Fruit fly (Drosophila melanogaster) whole organism, embryonic: ENCODE data around the gene CG5846.
A peak's percentile ranks its signal among the peaks of the same experiment; 100 is the strongest.

Source experiments
- Aef1 ChIP-seq: fragments of 200-800 bp; sonication (Bioruptor generic); IDR thresholded peaks from 3 replicates; pipeline ENCODE4 v1.3.6; 2022; ENCODE audit warnings: missing biosample characterization, missing genetic modification characterization
- Atf3 ChIP-seq: fragments of 200-800 bp; sonication (Bioruptor generic); optimal IDR thresholded peaks from 3 replicates; lab custom pipeline; 2016; ENCODE audit warnings: missing biosample characterization, missing genetic modification characterization
- CG10267 ChIP-seq: fragments of 200-800 bp; sonication (Bioruptor generic); optimal IDR thresholded peaks from 2 replicates; lab custom pipeline; 2018; ENCODE audit warnings: missing biosample characterization, mild to moderate bottlenecking, missing genetic modification characterization, moderate library complexity
- CG10654 ChIP-seq: fragments of 200-800 bp; sonication (Bioruptor generic); optimal IDR thresholded peaks from 2 replicates; lab custom pipeline; 2016; ENCODE audit warnings: missing biosample characterization, missing genetic modification characterization
- CG11456 ChIP-seq: fragments of 200-800 bp; sonication (Bioruptor generic); IDR thresholded peaks from 3 replicates; pipeline ENCODE4 v1.3.6; 2022; ENCODE audit warnings: missing biosample characterization, missing genetic modification characterization
- CG12236 ChIP-seq: fragments of 200-800 bp; sonication (Bioruptor generic); optimal IDR thresholded peaks from 2 replicates; lab custom pipeline; 2016; ENCODE audit warnings: missing biosample characterization, missing genetic modification characterization
- CG1233 ChIP-seq: fragments of 200-800 bp; sonication (Bioruptor generic); optimal IDR thresholded peaks from 4 replicates; lab custom pipeline; 2018; ENCODE audit warnings: missing biosample characterization, mild to moderate bottlenecking, missing genetic modification characterization
- CG14860 ChIP-seq: fragments of 200-800 bp; sonication (Bioruptor generic); IDR thresholded peaks from 3 replicates; pipeline ENCODE4 v1.3.6; 2022; ENCODE audit warnings: missing biosample characterization, missing genetic modification characterization; ENCODE audit not compliant: partially characterized antibody
- CG16815 ChIP-seq: fragments of 200-800 bp; sonication (Bioruptor generic); optimal IDR thresholded peaks from 3 replicates; lab custom pipeline; 2017; ENCODE audit warnings: missing biosample characterization, mild to moderate bottlenecking, missing genetic modification characterization
- CG17385 ChIP-seq: fragments of 200-800 bp; sonication (Bioruptor generic); optimal IDR thresholded peaks from 3 replicates; lab custom pipeline; 2018; ENCODE audit warnings: missing biosample characterization, mild to moderate bottlenecking, missing genetic modification characterization
- CG17912 ChIP-seq: fragments of 200-800 bp; sonication (Bioruptor generic); optimal IDR thresholded peaks from 2 replicates; lab custom pipeline; 2018; ENCODE audit warnings: missing biosample characterization, mild to moderate bottlenecking, missing genetic modification characterization
- CG2129 ChIP-seq: fragments of 200-800 bp; sonication (Bioruptor generic); IDR thresholded peaks from 2 replicates; pipeline ENCODE4 v1.3.6; 2022; ENCODE audit warnings: missing biosample characterization, missing genetic modification characterization; ENCODE audit not compliant: partially characterized antibody
- CG3163 ChIP-seq: fragments of 200-800 bp; sonication (Bioruptor generic); optimal IDR thresholded peaks from 3 replicates; lab custom pipeline; 2016; ENCODE audit warnings: missing biosample characterization, missing genetic modification characterization
- CG34422 ChIP-seq: fragments of 200-800 bp; sonication (Bioruptor generic); IDR thresholded peaks from 3 replicates; pipeline ENCODE4 v1.3.6; 2022; ENCODE audit warnings: missing biosample characterization, missing genetic modification characterization
- CG3838 ChIP-seq: fragments of 200-800 bp; sonication (Bioruptor generic); optimal IDR thresholded peaks from 3 replicates; lab custom pipeline; 2016; ENCODE audit warnings: missing biosample characterization, missing genetic modification characterization
- CG4282 ChIP-seq: fragments of 200-800 bp; sonication (Bioruptor generic); optimal IDR thresholded peaks from 2 replicates; lab custom pipeline; 2016; ENCODE audit warnings: missing biosample characterization, missing genetic modification characterization
- CG4707 ChIP-seq: fragments of 200-800 bp; sonication (Bioruptor generic); optimal IDR thresholded peaks from 2 replicates; lab custom pipeline; 2018; ENCODE audit warnings: missing biosample characterization, mild to moderate bottlenecking, missing genetic modification characterization, moderate library complexity
- CG4854 ChIP-seq: fragments of 200-800 bp; sonication (Bioruptor generic); optimal IDR thresholded peaks from 2 replicates; lab custom pipeline; 2016; ENCODE audit warnings: missing biosample characterization, missing genetic modification characterization, inconsistent platforms
- CG6683 ChIP-seq: fragments of 200-800 bp; sonication (Bioruptor generic); optimal IDR thresholded peaks from 2 replicates; lab custom pipeline; 2017; ENCODE audit warnings: missing biosample characterization, mild to moderate bottlenecking, missing genetic modification characterization, missing genetic modification reagents
- CG7372 ChIP-seq: fragments of 200-800 bp; sonication (Bioruptor generic); IDR thresholded peaks from 2 replicates; pipeline ENCODE4 v1.3.6; 2022; ENCODE audit warnings: missing biosample characterization, missing genetic modification characterization
- CG9817 ChIP-seq: fragments of 200-800 bp; sonication (Bioruptor generic); optimal IDR thresholded peaks from 2 replicates; lab custom pipeline; 2018; ENCODE audit warnings: missing biosample characterization, mild to moderate bottlenecking, missing genetic modification characterization, moderate library complexity
- CHES-1-like ChIP-seq: fragments of 200-800 bp; sonication (Bioruptor generic); optimal IDR thresholded peaks from 2 replicates; lab custom pipeline; 2016; ENCODE audit warnings: missing biosample characterization, missing genetic modification characterization
- CTCF ChIP-seq: fragments of 200-800 bp; sonication (Bioruptor generic); optimal IDR thresholded peaks from 2 replicates; lab custom pipeline; 2017; ENCODE audit warnings: missing biosample characterization, mild to moderate bottlenecking, missing genetic modification characterization, moderate library complexity
- Dip3 ChIP-seq: fragments of 200-800 bp; sonication (Bioruptor generic); optimal IDR thresholded peaks from 3 replicates; lab custom pipeline; 2016; ENCODE audit warnings: missing biosample characterization, missing genetic modification characterization
- Eip74EF ChIP-seq, 2 experiments: fragments of 200-800 bp in 1 of 2; fragments of >200 bp in 1 of 2; sonication (Bioruptor generic) in 1 of 2; optimal IDR thresholded peaks; 2 replicates each; lab custom pipeline; 2017 to 2019; ENCODE audit warnings: missing biosample characterization in 2 of 2, missing genetic modification characterization in 2 of 2, mild to moderate bottlenecking in 1 of 2, moderate library complexity in 1 of 2
- Gug ChIP-seq: fragments of 200-800 bp; sonication (Bioruptor generic); IDR thresholded peaks from 4 replicates; pipeline ENCODE4 v1.3.6; 2022; ENCODE audit warnings: missing biosample characterization, missing genetic modification characterization
- Hmx ChIP-seq: fragments of 200-800 bp; sonication (Bioruptor generic); optimal IDR thresholded peaks from 2 replicates; lab custom pipeline; 2016; ENCODE audit warnings: missing biosample characterization, missing genetic modification characterization
- NC2α ChIP-seq: fragments of 200-800 bp; sonication (Bioruptor generic); optimal IDR thresholded peaks from 2 replicates; lab custom pipeline; 2016; ENCODE audit warnings: missing biosample characterization, missing genetic modification characterization
- NFAT ChIP-seq: fragments of 200-800 bp; sonication (Bioruptor generic); IDR thresholded peaks from 2 replicates; pipeline ENCODE4 v1.3.6; 2022; ENCODE audit warnings: missing biosample characterization, missing genetic modification characterization
- Nf-YA ChIP-seq: fragments of 200-800 bp; sonication (Bioruptor generic); IDR thresholded peaks from 2 replicates; pipeline ENCODE4 v1.3.6; 2022; ENCODE audit warnings: missing biosample characterization, missing genetic modification characterization
- Opbp ChIP-seq: fragments of 200-800 bp; sonication (Bioruptor generic); IDR thresholded peaks from 3 replicates; pipeline ENCODE4 v1.3.6; 2022; ENCODE audit warnings: missing biosample characterization, missing genetic modification characterization; ENCODE audit not compliant: partially characterized antibody
- Taf1 ChIP-seq: fragments of 200-800 bp; sonication (Bioruptor generic); IDR thresholded peaks from 2 replicates; pipeline ENCODE4 v1.3.6; 2022; ENCODE audit warnings: missing biosample characterization, missing genetic modification characterization
- Xbp1 ChIP-seq: fragments of 200-800 bp; sonication (Bioruptor generic); optimal IDR thresholded peaks from 3 replicates; lab custom pipeline; 2016; ENCODE audit warnings: missing biosample characterization, mild to moderate bottlenecking, missing genetic modification characterization
- aop ChIP-seq: fragments of 200-800 bp; sonication (Bioruptor generic); IDR thresholded peaks from 2 replicates; pipeline ENCODE4 v1.3.6; 2022; ENCODE audit warnings: missing biosample characterization, missing genetic modification characterization
- bcd ChIP-seq: fragments of 200-800 bp; sonication (Bioruptor generic); optimal IDR thresholded peaks from 2 replicates; lab custom pipeline; 2017; ENCODE audit warnings: missing biosample characterization, mild to moderate bottlenecking, missing genetic modification characterization
- chif ChIP-seq, 2 experiments: fragments of 200-800 bp; sonication (Bioruptor generic); optimal IDR thresholded peaks; 3 replicates each; lab custom pipeline; 2016; ENCODE audit warnings: missing biosample characterization in 2 of 2, missing genetic modification characterization in 2 of 2
- cwo ChIP-seq: fragments of 200-800 bp; sonication (Bioruptor generic); optimal IDR thresholded peaks from 3 replicates; lab custom pipeline; 2017; ENCODE audit warnings: missing biosample characterization, missing genetic modification characterization, mild to moderate bottlenecking, moderate library complexity, missing genetic modification reagents
- da ChIP-seq: fragments of 200-800 bp; sonication (Bioruptor generic); optimal IDR thresholded peaks from 2 replicates; lab custom pipeline; 2016; ENCODE audit warnings: missing biosample characterization, missing genetic modification characterization
- dm ChIP-seq: fragments of 200-800 bp; sonication (Bioruptor generic); optimal IDR thresholded peaks from 3 replicates; lab custom pipeline; 2016; ENCODE audit warnings: missing biosample characterization, missing genetic modification characterization
- fu2 ChIP-seq: fragments of 200-800 bp; sonication (Bioruptor generic); optimal IDR thresholded peaks from 2 replicates; lab custom pipeline; 2016; ENCODE audit warnings: missing biosample characterization, missing genetic modification characterization
- gsb-n ChIP-seq: fragments of 200-800 bp; sonication (Bioruptor generic); optimal IDR thresholded peaks from 3 replicates; lab custom pipeline; 2018; ENCODE audit warnings: missing biosample characterization, mild to moderate bottlenecking, missing genetic modification characterization
- inv ChIP-seq: fragments of 200-800 bp; sonication (Bioruptor generic); IDR thresholded peaks from 2 replicates; pipeline ENCODE4 v1.3.6; 2022; ENCODE audit warnings: missing biosample characterization, missing genetic modification characterization; ENCODE audit not compliant: partially characterized antibody
- mam ChIP-seq: fragments of 200-800 bp; sonication (Bioruptor generic); optimal IDR thresholded peaks from 3 replicates; lab custom pipeline; 2016; ENCODE audit warnings: missing biosample characterization, missing genetic modification characterization
- nerfin-1 ChIP-seq: fragments of 200-800 bp; sonication (Bioruptor generic); optimal IDR thresholded peaks from 3 replicates; lab custom pipeline; 2019; ENCODE audit warnings: missing biosample characterization, mild to moderate bottlenecking, missing genetic modification characterization, moderate library complexity
- onecut ChIP-seq: fragments of 200-800 bp; sonication (Bioruptor generic); IDR thresholded peaks from 2 replicates; pipeline ENCODE4 v1.3.6; 2022; ENCODE audit warnings: missing biosample characterization, missing genetic modification characterization
- pho ChIP-seq: fragments of 200-800 bp; sonication (Bioruptor generic); optimal IDR thresholded peaks from 2 replicates; lab custom pipeline; 2016; ENCODE audit warnings: missing biosample characterization, missing genetic modification characterization
- phol ChIP-seq: fragments of 200-800 bp; sonication (Bioruptor generic); optimal IDR thresholded peaks from 3 replicates; lab custom pipeline; 2018; ENCODE audit warnings: missing biosample characterization, mild to moderate bottlenecking, missing genetic modification characterization, moderate library complexity
- repo ChIP-seq: fragments of 200-800 bp; sonication (Bioruptor generic); optimal IDR thresholded peaks from 2 replicates; lab custom pipeline; 2016; ENCODE audit warnings: missing biosample characterization, missing genetic modification characterization
- ro ChIP-seq: fragments of 200-800 bp; sonication (Bioruptor generic); IDR thresholded peaks from 2 replicates; pipeline ENCODE4 v1.3.6; 2022; ENCODE audit warnings: missing biosample characterization, missing genetic modification characterization
- sisA ChIP-seq: fragments of 200-800 bp; sonication (Bioruptor generic); IDR thresholded peaks from 2 replicates; pipeline ENCODE4 v1.3.6; 2022; ENCODE audit warnings: missing biosample characterization, missing genetic modification characterization
- usp ChIP-seq: fragments of >200 bp; optimal IDR thresholded peaks from 2 replicates; lab custom pipeline; 2017; ENCODE audit warnings: missing biosample characterization, missing genetic modification characterization

Gene CG5846

dm6 chr2L:9938631-9939256, 18.3 kb downstream of the CG5846 start, which contains the start of the genes Datp and CG4619 (continued):
- TF ChIP-seq dm (GFP tag; lab: Kevin White, UChicago) (peak; percentile 89), chif (GFP tag; optimal IDR thresholded peaks at IDR 0.05; lab: Kevin White, UChicago) (peak in 1 of 2 experiments; percentile 16), Nf-YA (GFP tag; lab: Robert Waterston, UW) (no peak), cwo (GFP tag; lab: Kevin White, UChicago) (no peak), NC2α (GFP tag; lab: Kevin White, UChicago) (no peak), Taf1 (peak; percentile 33; the same call in 1 of the 2 replicates), CHES-1-like (GFP tag; lab: Kevin White, UChicago) (peak; percentile 29), inv (GFP tag; lab: Robert Waterston, UW) (no peak), CTCF (GFP tag; lab: Kevin White, UChicago) (no peak), ro (GFP tag; lab: Robert Waterston, UW) (no peak), CG4854 (peak; percentile 16), Hmx (GFP tag; lab: Kevin White, UChicago) (no peak), fu2 (GFP tag; lab: Kevin White, UChicago) (peak; percentile 69), Eip74EF (GFP tag; optimal IDR thresholded peaks at IDR 0.05; lab: Kevin White, UChicago) (no peak), CG10654 (GFP tag; lab: Kevin White, UChicago) (peak; percentile 12), bcd (GFP tag; lab: Kevin White, UChicago) (peak; percentile 30), usp (GFP tag; lab: Kevin White, UChicago) (no peak), NFAT (GFP tag; lab: Robert Waterston, UW) (peak; percentile 76), CG2129 (GFP tag; lab: Robert Waterston, UW) (no peak), Gug (GFP tag; lab: Robert Waterston, UW) (no peak; the same call in 3 of the 4 replicates), aop (GFP tag; lab: Robert Waterston, UW) (no peak), sisA (GFP tag; lab: Robert Waterston, UW) (no peak), CG14860 (GFP tag; lab: Robert Waterston, UW) (0 out of 3 replicates have a peak, but pooled peaks have one; percentile 7), Xbp1 (GFP tag; lab: Kevin White, UChicago) (peak; percentile 61), nerfin-1 (tag; lab: Kevin White, UChicago) (no peak), Opbp (GFP tag; lab: Robert Waterston, UW) (no peak), CG11456 (GFP tag; lab: Robert Waterston, UW) (peak; percentile 74), Atf3 (GFP tag; lab: Kevin White, UChicago) (no peak), onecut (GFP tag; lab: Robert Waterston, UW) (no peak), CG16815 (GFP tag; lab: Kevin White, UChicago) (no peak), CG3838 (GFP tag; lab: Kevin White, UChicago) (no peak), da (GFP tag; lab: Kevin White, UChicago) (peak; percentile 49), CG10267 (tag; lab: Kevin White, UChicago) (peak; percentile 92), CG17912 (GFP tag; lab: Kevin White, UChicago) (peak; percentile 56), CG1233 (GFP tag; lab: Kevin White, UChicago) (no peak), CG34422 (GFP tag; lab: Robert Waterston, UW) (peak; percentile 85; the same call in 2 of the 3 replicates), Aef1 (GFP tag; lab: Robert Waterston, UW) (peak; percentile 59; the same call in 2 of the 3 replicates), CG3163 (GFP tag; lab: Kevin White, UChicago) (peak; percentile 13), gsb-n (tag; lab: Kevin White, UChicago) (no peak), CG4707 (GFP tag; lab: Kevin White, UChicago) (no peak), mam (GFP tag; lab: Kevin White, UChicago) (peak; percentile 63), CG6683 (GFP tag; lab: Kevin White, UChicago) (no peak), repo (GFP tag; lab: Kevin White, UChicago) (peak; percentile 16), CG4282 (GFP tag; lab: Kevin White, UChicago) (no peak), pho (GFP tag; lab: Kevin White, UChicago) (peak; percentile 38), CG17385 (GFP tag; lab: Kevin White, UChicago) (peak; percentile 56), phol (tag; lab: Kevin White, UChicago) (peak; percentile 39), CG9817 (tag; lab: Kevin White, UChicago) (peak; percentile 39), CG12236 (GFP tag; lab: Kevin White, UChicago) (no peak), CG7372 (GFP tag; lab: Robert Waterston, UW) (no peak), Dip3 (peak; percentile 42)
